Fruit fly (Drosophila melanogaster): ENCODE data around the gene CG12502.
A peak's percentile ranks its signal among the peaks of the same experiment; 100 is the strongest.

The CG12502 gene

dm6 chr3L:819297-819886 lies 45.8 kb upstream of the CG12502 start (continued):
- TF ChIP-seq CG11560 (tag; IDR thresholded peaks at IDR 0.05): peak; percentile 83
- TF ChIP-seq pita (GFP tag; optimal IDR thresholded peaks at IDR 0.05): no peak
- TF ChIP-seq CG15269 (tag; optimal IDR thresholded peaks at IDR 0.05): peak; percentile 93
- no peak for TF ChIP-seq CG7271 (tag; optimal IDR thresholded peaks at IDR 0.05)
- TF ChIP-seq NFAT (GFP tag; IDR thresholded peaks at IDR 0.05): peak; percentile 93
- TF ChIP-seq Deaf1 (tag; optimal IDR thresholded peaks at IDR 0.05): peak; percentile 48
- peak; percentile 91 for TF ChIP-seq CG12219 (GFP tag; optimal IDR thresholded peaks at IDR 0.05)
- TF ChIP-seq sim (GFP tag; IDR thresholded peaks at IDR 0.05): peak; percentile 83
- TF ChIP-seq CG14050 (GFP tag; IDR thresholded peaks at IDR 0.05): peak; percentile 93
- TF ChIP-seq h (optimal IDR thresholded peaks at IDR 0.05): no peak
- peak; percentile 96 for TF ChIP-seq CG10366 (GFP tag; IDR thresholded peaks at IDR 0.05)
- peak; percentile 65 for TF ChIP-seq fu2 (GFP tag; optimal IDR thresholded peaks at IDR 0.05)
- TF ChIP-seq ato (GFP tag; IDR thresholded peaks at IDR 0.05; ENCODE audit: partially characterized antibody): no peak
- peak; percentile 76 for TF ChIP-seq CG18476 (GFP tag; optimal IDR thresholded peaks at IDR 0.05)
- TF ChIP-seq CG4707 (GFP tag; optimal IDR thresholded peaks at IDR 0.05): peak; percentile 78
- TF ChIP-seq MESR4 (GFP tag; optimal IDR thresholded peaks at IDR 0.05): peak; percentile 9
- peak; percentile 16 for TF ChIP-seq CG10431 (GFP tag; optimal IDR thresholded peaks at IDR 0.05)
- peak; percentile 56 for TF ChIP-seq Nf-YB (GFP tag; optimal IDR thresholded peaks at IDR 0.05)
- TF ChIP-seq CG4820 (GFP tag; optimal IDR thresholded peaks at IDR 0.05): peak; percentile 86
- peak; percentile 64 for TF ChIP-seq nau (GFP tag; optimal IDR thresholded peaks at IDR 0.05)
- TF ChIP-seq dimm (GFP tag; IDR thresholded peaks at IDR 0.05): peak; percentile 91
- peak; percentile 54 for TF ChIP-seq sima (GFP tag; optimal IDR thresholded peaks at IDR 0.05)
- TF ChIP-seq luna (GFP tag; optimal IDR thresholded peaks at IDR 0.05): no peak
- peak; percentile 53; the same call in 1 of the 2 replicates for TF ChIP-seq dan (GFP tag; IDR thresholded peaks at IDR 0.05)
- TF ChIP-seq CG8765 (GFP tag; IDR thresholded peaks at IDR 0.05): peak; percentile 49
- peak; percentile 85 for TF ChIP-seq sr (GFP tag; IDR thresholded peaks at IDR 0.05)
- peak; percentile 74 for TF ChIP-seq CG12104 (GFP tag; optimal IDR thresholded peaks at IDR 0.05)
- no peak for TF ChIP-seq BEAF-32 (GFP tag; optimal IDR thresholded peaks at IDR 0.05)
- peak; percentile 85 for TF ChIP-seq chif (GFP tag; optimal IDR thresholded peaks at IDR 0.05)
- TF ChIP-seq CG12391 (tag; optimal IDR thresholded peaks at IDR 0.05): peak; percentile 84
- TF ChIP-seq exex (tag; optimal IDR thresholded peaks at IDR 0.05): peak; percentile 28
- peak; percentile 86 for TF ChIP-seq bab2 (GFP tag; optimal IDR thresholded peaks at IDR 0.05)
- no peak for TF ChIP-seq CG8478 (optimal IDR thresholded peaks at IDR 0.05)
- no peak for TF ChIP-seq pfk (GFP tag; optimal IDR thresholded peaks at IDR 0.05)
- no peak for TF ChIP-seq hth (optimal IDR thresholded peaks at IDR 0.05)
- TF ChIP-seq phol (tag; optimal IDR thresholded peaks at IDR 0.05): peak; percentile 80
- TF ChIP-seq tna (GFP tag; IDR thresholded peaks at IDR 0.05; ENCODE audit: partially characterized antibody): no peak
- peak; percentile 83 for TF ChIP-seq klu (GFP tag; IDR thresholded peaks at IDR 0.05)
- peak; percentile 94 for TF ChIP-seq Awh (GFP tag; IDR thresholded peaks at IDR 0.05)
- peak; percentile 82 for TF ChIP-seq Blimp-1 (GFP tag; optimal IDR thresholded peaks at IDR 0.05)
- peak; percentile 68 for TF ChIP-seq CG4328 (GFP tag; optimal IDR thresholded peaks at IDR 0.05)
- TF ChIP-seq CG12071 (GFP tag; optimal IDR thresholded peaks at IDR 0.05): peak; percentile 92
- no peak for TF ChIP-seq mld (GFP tag; IDR thresholded peaks at IDR 0.05; ENCODE audit: partially characterized antibody)
- no peak for TF ChIP-seq CG33557 (GFP tag; optimal IDR thresholded peaks at IDR 0.05)
- peak; percentile 97 for TF ChIP-seq CG34422 (GFP tag; IDR thresholded peaks at IDR 0.05)
- no peak for TF ChIP-seq CG42726 (GFP tag; IDR thresholded peaks at IDR 0.05; ENCODE audit: partially characterized antibody)
- TF ChIP-seq Dip3 (GFP tag; optimal IDR thresholded peaks at IDR 0.05): peak; percentile 81
- TF ChIP-seq Lim3 (GFP tag; IDR thresholded peaks at IDR 0.05): peak; percentile 86
- peak; percentile 93 for TF ChIP-seq Antp (GFP tag; optimal IDR thresholded peaks at IDR 0.05)
- TF ChIP-seq Atf6 (GFP tag; IDR thresholded peaks at IDR 0.05): peak; percentile 93
- TF ChIP-seq CG9797 (GFP tag; optimal IDR thresholded peaks at IDR 0.05): no peak
